Worm (Caenorhabditis elegans): ENCODE results near the gene F07C4.6.

- TF ChIP-seq ceh-16 (tag; optimal IDR thresholded peaks at IDR 0.05) (no peak), zag-1 (tag; optimal IDR thresholded peaks at IDR 0.05) (no peak), aly-2 (tag; optimal IDR thresholded peaks at IDR 0.05) (no peak), nhr-11 (tag; optimal IDR thresholded peaks at IDR 0.05) (no peak), daf-12 (tag; optimal IDR thresholded peaks at IDR 0.05) (no peak), nhr-76 (tag; optimal IDR thresholded peaks at IDR 0.05) (no peak), elt-2 (tag; optimal IDR thresholded peaks at IDR 0.05) (no peak), ZK546.5 (tag; optimal IDR thresholded peaks at IDR 0.05) (no peak), unc-62 (GFP tag; optimal IDR thresholded peaks at IDR 0.05) (no peak), skn-1 (tag; optimal IDR thresholded peaks at IDR 0.05) (no peak), hmg-11 (tag; optimal IDR thresholded peaks at IDR 0.05) (no peak), nhr-28 (tag; optimal IDR thresholded peaks at IDR 0.05) (no peak), snpc-4 (tag; optimal IDR thresholded peaks at IDR 0.05) (no peak), ztf-11 (tag; optimal IDR thresholded peaks at IDR 0.05) (no peak)
Measured at ce11 chrV:7603404-7603803, 23.2 kb upstream of the F07C4.6 start, which contains the start of gene C50E3.11.

Measured in whole organism, L3 larva.